Fruit fly (Drosophila melanogaster) S2 (cell line): ENCODE measurements around the gene CG32115.

ENCODE experiments used
- CG8478 ChIP-seq: fragments of >200 bp; optimal IDR thresholded peaks from 2 replicates; lab custom pipeline; 2018
- CTCF ChIP-seq, 2 experiments: fragments of >200 bp; optimal IDR thresholded peaks; 2 replicates each; lab custom pipeline; 2018

DNA sequence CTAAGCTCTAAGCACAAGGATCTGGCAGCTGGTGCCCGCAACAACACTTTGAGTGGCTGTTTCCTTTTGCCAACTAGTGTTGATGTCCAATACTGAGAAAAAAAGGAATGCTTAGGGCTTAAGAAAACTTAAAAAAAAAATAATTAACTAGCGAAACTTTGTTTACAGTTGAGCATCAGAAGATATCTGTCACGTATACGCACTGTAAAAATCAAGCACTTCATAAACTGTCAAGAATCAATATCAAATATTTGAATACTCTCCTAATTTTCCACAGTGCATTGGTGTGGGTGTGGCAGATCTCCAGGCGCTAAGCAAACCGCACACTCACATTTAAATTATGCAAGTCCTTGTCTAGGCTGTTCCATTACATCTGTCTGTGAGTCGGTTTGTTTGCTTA is 39.2 kb downstream of the CG32115 start:
- TF ChIP-seq CTCF (optimal IDR thresholded peaks at IDR 0.05; lab: Kevin White, UChicago) (no peak), CG8478 (lab: Kevin White, UChicago) (no peak)
